Fruit fly (Drosophila melanogaster): Measurements from ENCODE around the gene btl.
A peak's percentile ranks its signal among the peaks of the same experiment; 100 is the strongest.

btl gene

dm6 chr3L:14049620-14050253, 25.8 kb upstream of the btl start, which contains the start of gene Neurl4 (continued):
- TF ChIP-seq bcd (GFP tag; optimal IDR thresholded peaks at IDR 0.05), result no peak
- no peak for TF ChIP-seq mirr (GFP tag; optimal IDR thresholded peaks at IDR 0.05)
- no peak for TF ChIP-seq hth (optimal IDR thresholded peaks at IDR 0.05)
- no peak for TF ChIP-seq CG17385 (GFP tag; optimal IDR thresholded peaks at IDR 0.05)
- peak; percentile 75 for TF ChIP-seq CG10366 (GFP tag; IDR thresholded peaks at IDR 0.05)
- TF ChIP-seq org-1 (GFP tag; optimal IDR thresholded peaks at IDR 0.05), result no peak
- TF ChIP-seq slp2 (GFP tag; optimal IDR thresholded peaks at IDR 0.05), result peak; percentile 19
- TF ChIP-seq CG34376 (GFP tag; optimal IDR thresholded peaks at IDR 0.05), result no peak
- TF ChIP-seq CG4730 (GFP tag; IDR thresholded peaks at IDR 0.05), result no peak
- TF ChIP-seq CG17361 (GFP tag; IDR thresholded peaks at IDR 0.05), result no peak; the same call in 1 of the 3 replicates
- TF ChIP-seq CG15011 (GFP tag; optimal IDR thresholded peaks at IDR 0.05), result peak; percentile 24
- peak; percentile 69 for TF ChIP-seq CG13775 (GFP tag; optimal IDR thresholded peaks at IDR 0.05)
- TF ChIP-seq CG31365 (tag; optimal IDR thresholded peaks at IDR 0.05), result peak; percentile 17
- no peak for TF ChIP-seq CG17612 (GFP tag; IDR thresholded peaks at IDR 0.05)
- peak; percentile 88 for TF ChIP-seq Med (GFP tag)
- no peak for TF ChIP-seq CG14965 (GFP tag; optimal IDR thresholded peaks at IDR 0.05; ENCODE audit: borderline replicate concordance)
- no peak for TF ChIP-seq CG10321 (GFP tag; IDR thresholded peaks at IDR 0.05)
- no peak for TF ChIP-seq CG10431 (GFP tag; optimal IDR thresholded peaks at IDR 0.05)
- no peak for TF ChIP-seq CG7928 (GFP tag; optimal IDR thresholded peaks at IDR 0.05)
- no peak for TF ChIP-seq run (tag; optimal IDR thresholded peaks at IDR 0.05)
- peak; percentile 73 for TF ChIP-seq CG1024 (GFP tag; IDR thresholded peaks at IDR 0.05)
- peak; percentile 80 for TF ChIP-seq Rfx (GFP tag; IDR thresholded peaks at IDR 0.05)
- TF ChIP-seq abd-A (tag; optimal IDR thresholded peaks at IDR 0.05), result no peak
- TF ChIP-seq slou (GFP tag; optimal IDR thresholded peaks at IDR 0.05), result no peak
- TF ChIP-seq vnd (GFP tag; IDR thresholded peaks at IDR 0.05; ENCODE audit: partially characterized antibody), result no peak
- TF ChIP-seq CG6254 (GFP tag; optimal IDR thresholded peaks at IDR 0.05), result peak; percentile 29
- peak; percentile 2 for TF ChIP-seq kay (GFP tag; optimal IDR thresholded peaks at IDR 0.05)
- TF ChIP-seq chn (GFP tag; optimal IDR thresholded peaks at IDR 0.05), result no peak
- no peak for TF ChIP-seq CG7987 (GFP tag; optimal IDR thresholded peaks at IDR 0.05)
- TF ChIP-seq Hr39 (optimal IDR thresholded peaks at IDR 0.05), result no peak
- TF ChIP-seq CG15479 (GFP tag; optimal IDR thresholded peaks at IDR 0.05), result no peak
- peak; percentile 67 for TF ChIP-seq CHES-1-like (GFP tag; optimal IDR thresholded peaks at IDR 0.05)
- TF ChIP-seq CG11456 (GFP tag; IDR thresholded peaks at IDR 0.05), result peak; percentile 76; the same call in 2 of the 3 replicates
- no peak for TF ChIP-seq CG6791 (GFP tag; IDR thresholded peaks at IDR 0.05; ENCODE audit: partially characterized antibody)
- TF ChIP-seq slbo (GFP tag; IDR thresholded peaks at IDR 0.05), result peak; percentile 86
- no peak for TF ChIP-seq CG4360 (GFP tag; IDR thresholded peaks at IDR 0.05)
- TF ChIP-seq Stat92E (GFP tag; optimal IDR thresholded peaks at IDR 0.05), result no peak
- TF ChIP-seq ci (GFP tag; IDR thresholded peaks at IDR 0.05), result peak; percentile 91
- no peak for TF ChIP-seq Poxn (GFP tag; IDR thresholded peaks at IDR 0.05)
- TF ChIP-seq lov (optimal IDR thresholded peaks at IDR 0.05), result no peak
- no peak for TF ChIP-seq lov (GFP tag; IDR thresholded peaks at IDR 0.05)
- peak; percentile 86 for TF ChIP-seq nmo (GFP tag; optimal IDR thresholded peaks at IDR 0.05)
- peak; percentile 51 for TF ChIP-seq Antp (GFP tag; optimal IDR thresholded peaks at IDR 0.05)
- no peak for TF ChIP-seq CG13894 (tag; optimal IDR thresholded peaks at IDR 0.05)
- TF ChIP-seq CG30020 (tag; optimal IDR thresholded peaks at IDR 0.05), result peak; percentile 29
- peak; percentile 82 for TF ChIP-seq CoRest (tag; optimal IDR thresholded peaks at IDR 0.05)
- no peak for TF ChIP-seq hbn (GFP tag; IDR thresholded peaks at IDR 0.05; ENCODE audit: partially characterized antibody)
- TF ChIP-seq Ravus (GFP tag; IDR thresholded peaks at IDR 0.05), result no peak; the same call in 1 of the 2 replicates
- peak in 1 of 2 experiments; percentile 43 for TF ChIP-seq Pdp1 (GFP tag; optimal IDR thresholded peaks at IDR 0.05)
- no peak for TF ChIP-seq toy (GFP tag; IDR thresholded peaks at IDR 0.05)
- peak; percentile 19 for TF ChIP-seq CG9797 (GFP tag; optimal IDR thresholded peaks at IDR 0.05)
